Worm (Caenorhabditis elegans) whole organism, midembryonic: Measurements from ENCODE around the gene faah-3.

ENCODE experiments used
- cog-1 ChIP-seq: sonication (generic microtip); optimal IDR thresholded peaks from 2 replicates; lab custom pipeline; 2016; ENCODE audit warnings: missing genetic modification characterization, missing compliant biosample characterization
- flt-1 ChIP-seq: fragments of 200-800 bp; sonication (Bioruptor generic); IDR thresholded peaks from 2 replicates; pipeline ENCODE4 v1.3.6; 2022; ENCODE audit warnings: missing genetic modification characterization, missing compliant biosample characterization
- klf-2 ChIP-seq: fragments of 200-800 bp; sonication (Bioruptor generic); conservative IDR thresholded peaks from 2 replicates; pipeline ENCODE4 v1.3.6; 2022; ENCODE audit warnings: missing genetic modification reagents, missing genetic modification characterization, missing compliant biosample characterization
- med-1 ChIP-seq: sonication (generic microtip); optimal IDR thresholded peaks from 2 replicates; lab custom pipeline; 2017; ENCODE audit warnings: missing genetic modification characterization, mild to moderate bottlenecking, missing compliant biosample characterization, antibody characterized with exemption, missing genetic modification reagents; ENCODE audit not compliant: insufficient read depth
- ref-1 ChIP-seq: fragments of 200-800 bp; sonication (Bioruptor generic); conservative IDR thresholded peaks from 2 replicates; pipeline ENCODE4 v1.3.6; 2022; ENCODE audit warnings: missing genetic modification reagents, missing genetic modification characterization, missing compliant biosample characterization
- tab-1 ChIP-seq: fragments of 200-800 bp; sonication (Bioruptor generic); IDR thresholded peaks from 2 replicates; pipeline ENCODE4 v1.3.6; 2022; ENCODE audit warnings: missing genetic modification characterization, missing compliant biosample characterization
- ztf-23 ChIP-seq: fragments of 200-800 bp; sonication (Bioruptor generic); IDR thresholded peaks from 2 replicates; pipeline ENCODE4 v1.3.6; 2022; ENCODE audit warnings: missing genetic modification reagents, missing genetic modification characterization, missing compliant biosample characterization
- ztf-29 ChIP-seq: fragments of 200-800 bp; sonication (Bioruptor generic); IDR thresholded peaks from 2 replicates; pipeline ENCODE4 v1.3.6; 2022; ENCODE audit warnings: missing genetic modification reagents, missing genetic modification characterization, missing compliant biosample characterization

DNA sequence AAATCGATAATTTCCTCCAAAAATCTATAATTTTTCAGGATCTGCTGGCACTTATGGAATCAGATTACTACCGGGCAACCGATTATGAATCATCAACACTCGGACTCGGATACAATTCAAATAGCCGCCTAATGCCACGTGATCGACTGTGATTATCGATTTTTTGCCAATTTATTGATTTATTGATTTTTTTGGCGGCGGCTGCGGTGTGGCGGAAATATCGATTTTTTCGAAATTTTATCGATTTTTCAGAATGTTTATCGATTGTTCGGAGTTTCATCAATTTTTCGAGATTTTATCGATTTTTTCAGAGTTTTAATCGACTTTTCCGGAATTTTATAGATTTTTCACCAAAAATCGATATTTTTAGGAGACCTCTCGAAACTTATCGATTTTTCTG is 38.1 kb upstream of the faah-3 start:
- TF ChIP-seq ztf-29 (GFP tag; lab: Robert Waterston, UW): no peak
- no peak for TF ChIP-seq ztf-23
- TF ChIP-seq klf-2 (GFP tag; lab: Robert Waterston, UW): no peak
- TF ChIP-seq cog-1 (tag; lab: Kevin White, UChicago): no peak
- no peak for TF ChIP-seq ref-1 (GFP tag; lab: Robert Waterston, UW)
- no peak for TF ChIP-seq med-1 (GFP tag; lab: Kevin White, UChicago)
- no peak for TF ChIP-seq flt-1 (GFP tag; lab: Robert Waterston, UW)
- TF ChIP-seq tab-1 (GFP tag; lab: Robert Waterston, UW): no peak
